Fruit fly (Drosophila melanogaster): ENCODE data around the gene CTCF.

DNA sequence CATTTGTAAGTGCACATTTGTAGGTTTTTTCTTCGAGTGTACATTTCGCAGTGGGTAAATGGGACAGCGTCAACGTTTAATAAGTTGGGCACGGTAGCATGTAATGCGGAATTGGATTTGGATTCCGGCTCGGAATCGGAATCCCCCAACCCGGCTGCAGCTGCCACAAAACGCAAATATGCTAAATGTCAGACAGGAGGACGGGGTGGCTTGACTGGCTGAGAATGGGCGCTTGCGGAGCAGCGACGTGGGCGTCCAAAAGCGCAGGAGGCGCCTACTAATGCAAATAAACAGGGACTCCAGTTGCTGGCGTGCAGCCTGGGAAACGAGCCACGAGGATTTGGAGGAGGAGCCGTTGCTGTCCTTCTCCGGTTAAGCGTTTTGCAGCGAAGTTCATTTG is 31.3 kb upstream of the CTCF start, which contains the start of gene CG8564:
- no peak for TF ChIP-seq OdsH (GFP tag; optimal IDR thresholded peaks at IDR 0.05)
- no peak for TF ChIP-seq Mio (GFP tag; optimal IDR thresholded peaks at IDR 0.05)
- no peak for TF ChIP-seq Jra (GFP tag; optimal IDR thresholded peaks at IDR 0.05)
- TF ChIP-seq h (GFP tag; optimal IDR thresholded peaks at IDR 0.05) = no peak
- TF ChIP-seq CrebA (GFP tag; optimal IDR thresholded peaks at IDR 0.05; ENCODE audit: borderline replicate concordance) = no peak
- TF ChIP-seq lola (GFP tag; optimal IDR thresholded peaks at IDR 0.05) = no peak
- TF ChIP-seq CG32264 (GFP tag; optimal IDR thresholded peaks at IDR 0.05) = no peak
- no peak for TF ChIP-seq Hr78 (GFP tag; optimal IDR thresholded peaks at IDR 0.05)
- TF ChIP-seq psq (GFP tag; optimal IDR thresholded peaks at IDR 0.05) = no peak
- TF ChIP-seq usp (GFP tag; optimal IDR thresholded peaks at IDR 0.05) = no peak
- no peak for TF ChIP-seq N (GFP tag; optimal IDR thresholded peaks at IDR 0.05)
- TF ChIP-seq Hr83 (GFP tag; optimal IDR thresholded peaks at IDR 0.05; ENCODE audit: poor library complexity, severe bottlenecking) = no peak
- no peak for TF ChIP-seq dl (GFP tag; optimal IDR thresholded peaks at IDR 0.05; ENCODE audit: insufficient read depth in 1 of 2, partially characterized antibody in 2 of 2)
- TF ChIP-seq Abd-B (GFP tag; optimal IDR thresholded peaks at IDR 0.05) = no peak
